Worm (Caenorhabditis elegans) whole organism, mixed stage, embryonic: Measurements from ENCODE around the gene C17G10.1.

ENCODE experiments used
- elt-1 ChIP-seq: sonication (generic microtip); optimal IDR thresholded peaks from 2 replicates; lab custom pipeline; 2017; ENCODE audit warnings: missing genetic modification characterization, mild to moderate bottlenecking, missing compliant biosample characterization, antibody characterized with exemption, moderate library complexity, borderline replicate concordance; ENCODE audit not compliant: insufficient read depth
- elt-3 ChIP-seq: fragments of 150-350 bp; optimal IDR thresholded peaks from 2 replicates; lab custom pipeline; 2014; ENCODE audit warnings: missing biosample characterization, missing genetic modification characterization
- ham-2 ChIP-seq: fragments of 200-800 bp; sonication (Bioruptor generic); optimal IDR thresholded peaks from 2 replicates; lab custom pipeline; 2018; ENCODE audit warnings: mild to moderate bottlenecking, missing genetic modification characterization, missing compliant biosample characterization
- lsy-2 ChIP-seq: fragments of 150-350 bp; optimal IDR thresholded peaks from 2 replicates; lab custom pipeline; 2014; ENCODE audit warnings: missing biosample characterization, missing genetic modification characterization
- mab-5 ChIP-seq: fragments of 150-350 bp; optimal IDR thresholded peaks from 2 replicates; lab custom pipeline; 2014; ENCODE audit warnings: missing biosample characterization, missing genetic modification characterization
- nhr-12 ChIP-seq: fragments of 150-350 bp; optimal IDR thresholded peaks from 2 replicates; lab custom pipeline; 2014; ENCODE audit warnings: missing biosample characterization, missing genetic modification characterization
- nhr-237 ChIP-seq: fragments of 150-350 bp; optimal IDR thresholded peaks from 2 replicates; lab custom pipeline; 2014; ENCODE audit warnings: missing biosample characterization, missing genetic modification characterization
- nhr-28 ChIP-seq: fragments of 150-350 bp; optimal IDR thresholded peaks from 2 replicates; lab custom pipeline; 2014; ENCODE audit warnings: missing biosample characterization, missing genetic modification characterization
- nhr-76 ChIP-seq: sonication (generic microtip); optimal IDR thresholded peaks from 2 replicates; lab custom pipeline; 2017; ENCODE audit warnings: missing biosample characterization, missing genetic modification characterization
- pha-4 ChIP-seq: fragments of 150-350 bp; optimal IDR thresholded peaks from 2 replicates; lab custom pipeline; 2018; ENCODE audit warnings: missing biosample characterization, missing genetic modification reagents, missing genetic modification characterization
- snpc-4 ChIP-seq: fragments of 150-350 bp; optimal IDR thresholded peaks from 2 replicates; lab custom pipeline; 2014; ENCODE audit warnings: missing biosample characterization, missing genetic modification characterization
- unc-120 ChIP-seq: sonication (generic microtip); optimal IDR thresholded peaks from 2 replicates; lab custom pipeline; 2017; ENCODE audit warnings: missing genetic modification characterization, missing compliant biosample characterization; ENCODE audit not compliant: poor library complexity, severe bottlenecking
- unc-62 ChIP-seq: fragments of 150-350 bp; optimal IDR thresholded peaks from 2 replicates; lab custom pipeline; 2014; ENCODE audit warnings: missing biosample characterization, missing genetic modification reagents, missing genetic modification characterization
- ztf-11 ChIP-seq: fragments of 150-350 bp; optimal IDR thresholded peaks from 2 replicates; lab custom pipeline; 2014; ENCODE audit warnings: missing biosample characterization, missing genetic modification characterization

DNA sequence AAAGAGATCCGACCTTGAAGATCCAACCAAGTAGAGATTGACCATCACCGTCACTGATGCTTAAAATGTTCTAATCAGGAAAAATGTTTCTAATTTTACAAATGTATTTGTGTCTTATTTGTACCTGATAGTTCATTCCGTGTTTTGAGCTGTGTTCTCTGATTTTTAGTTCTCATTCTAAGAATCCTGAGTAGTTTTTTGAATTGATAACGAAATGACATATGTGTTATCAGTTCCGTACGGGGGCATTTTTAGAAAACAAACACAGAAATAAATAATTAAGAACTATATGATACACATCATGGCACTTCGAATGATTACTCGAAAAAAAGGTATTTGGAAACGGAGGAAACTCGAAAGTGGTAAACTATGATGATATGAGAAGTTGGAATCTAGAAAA, 40.8 kb upstream of the C17G10.1 start:
- TF ChIP-seq lsy-2 (tag; lab: Kevin White, UChicago) = no peak
- no peak for TF ChIP-seq ztf-11 (tag; lab: Kevin White, UChicago)
- no peak for TF ChIP-seq snpc-4 (tag; lab: Kevin White, UChicago)
- no peak for TF ChIP-seq unc-62
- no peak for TF ChIP-seq pha-4 (tag; lab: Kevin White, UChicago)
- no peak for TF ChIP-seq nhr-237 (tag; lab: Kevin White, UChicago)
- TF ChIP-seq nhr-76 = no peak
- TF ChIP-seq nhr-28 (tag; lab: Kevin White, UChicago) = no peak
- TF ChIP-seq elt-3 (tag; lab: Kevin White, UChicago) = no peak
- TF ChIP-seq elt-1 (tag; lab: Kevin White, UChicago) = no peak
- no peak for TF ChIP-seq unc-120 (tag; lab: Kevin White, UChicago)
- no peak for TF ChIP-seq nhr-12 (tag; lab: Kevin White, UChicago)
- no peak for TF ChIP-seq mab-5 (tag; lab: Kevin White, UChicago)
- TF ChIP-seq ham-2 (GFP tag; lab: Kevin White, UChicago) = no peak
